Fruit fly (Drosophila melanogaster) whole organism, pupa: ENCODE results near the gene CG5961.

ENCODE experiments used
- CG14655 ChIP-seq: fragments of 200-800 bp; sonication (Bioruptor generic); optimal IDR thresholded peaks from 3 replicates; lab custom pipeline; 2017; ENCODE audit warnings: mild to moderate bottlenecking, missing biosample characterization, missing genetic modification reagents, missing genetic modification characterization
- CG15710 ChIP-seq: fragments of 200-800 bp; sonication (Bioruptor generic); optimal IDR thresholded peaks from 2 replicates; lab custom pipeline; 2018; ENCODE audit warnings: missing biosample characterization, mild to moderate bottlenecking, missing genetic modification characterization, moderate library complexity
- CG17806 ChIP-seq: fragments of 200-800 bp; sonication (Bioruptor generic); optimal IDR thresholded peaks from 2 replicates; lab custom pipeline; 2018; ENCODE audit warnings: missing biosample characterization, mild to moderate bottlenecking, missing genetic modification characterization, moderate library complexity
- Pif1B ChIP-seq: fragments of 200-800 bp; sonication (Bioruptor generic); optimal IDR thresholded peaks from 3 replicates; lab custom pipeline; 2016; ENCODE audit warnings: missing biosample characterization, missing genetic modification characterization

dm6 chr3R:12447353-12447752 is 12.7 kb downstream of the CG5961 start, which contains the start of gene vrs:
- TF ChIP-seq Pif1B (GFP tag; lab: Kevin White, UChicago) (no peak), CG14655 (no peak), CG15710 (tag; lab: Kevin White, UChicago) (no peak), CG17806 (tag; lab: Kevin White, UChicago) (no peak)
